Worm (Caenorhabditis elegans) whole organism, L4 larva: Measurements from ENCODE around the gene xbx-9.

ENCODE experiments used
- nhr-76 ChIP-seq: fragments of 150-350 bp; optimal IDR thresholded peaks from 2 replicates; lab custom pipeline; 2014; ENCODE audit warnings: missing biosample characterization, missing genetic modification characterization
- zag-1 ChIP-seq: fragments of 150-350 bp; optimal IDR thresholded peaks from 2 replicates; lab custom pipeline; 2014; ENCODE audit warnings: missing biosample characterization, missing genetic modification characterization

DNA sequence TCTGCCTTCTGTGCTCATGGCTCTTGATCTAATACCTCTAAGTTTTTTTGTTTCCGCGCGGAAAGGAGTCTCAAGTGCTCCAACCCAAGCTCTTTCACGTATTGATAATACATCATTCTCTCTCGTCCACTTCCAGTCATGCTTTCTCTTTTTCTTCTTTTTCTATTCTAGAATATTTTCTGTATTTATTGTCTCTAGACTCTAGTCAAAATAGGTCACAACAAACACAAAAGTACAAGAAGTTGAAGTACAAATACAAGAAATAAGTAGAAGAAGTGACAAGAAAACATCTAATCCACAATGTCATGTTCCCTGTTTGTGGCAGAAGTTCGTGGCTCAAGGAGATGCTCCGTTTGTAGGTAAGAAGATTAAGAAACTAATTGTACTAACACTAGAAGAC lies 39.2 kb downstream of the xbx-9 start, which contains the start of gene ZC455.1:
- TF ChIP-seq nhr-76 = no peak
- no peak for TF ChIP-seq zag-1
